Fruit fly (Drosophila melanogaster) whole organism, embryonic: ENCODE data around the gene klar.

ENCODE experiments used
- BtbVII ChIP-seq: fragments of 200-800 bp; sonication (Bioruptor generic); optimal IDR thresholded peaks from 3 replicates; lab custom pipeline; 2017; ENCODE audit warnings: missing biosample characterization, mild to moderate bottlenecking, missing genetic modification characterization
- CG10147 ChIP-seq: fragments of 200-800 bp; sonication (Bioruptor generic); optimal IDR thresholded peaks from 2 replicates; lab custom pipeline; 2019; ENCODE audit warnings: missing biosample characterization, mild to moderate bottlenecking, missing genetic modification characterization, moderate library complexity
- CG12236 ChIP-seq: fragments of 200-800 bp; sonication (Bioruptor generic); optimal IDR thresholded peaks from 2 replicates; lab custom pipeline; 2016; ENCODE audit warnings: missing biosample characterization, missing genetic modification characterization
- CG13624 ChIP-seq: fragments of 200-800 bp; sonication (Bioruptor generic); optimal IDR thresholded peaks from 2 replicates; lab custom pipeline; 2016; ENCODE audit warnings: missing biosample characterization, missing genetic modification characterization
- CG13775 ChIP-seq: fragments of 200-800 bp; sonication (Bioruptor generic); optimal IDR thresholded peaks from 3 replicates; lab custom pipeline; 2017; ENCODE audit warnings: missing biosample characterization, mild to moderate bottlenecking, missing genetic modification characterization
- CG14014 ChIP-seq: fragments of 200-800 bp; sonication (Bioruptor generic); IDR thresholded peaks from 2 replicates; pipeline ENCODE4 v1.3.6; 2022; ENCODE audit warnings: missing biosample characterization, missing genetic modification characterization
- CG14441 ChIP-seq: fragments of 200-800 bp; sonication (Bioruptor generic); IDR thresholded peaks from 2 replicates; pipeline ENCODE4 v1.3.6; 2022; ENCODE audit warnings: missing biosample characterization, missing genetic modification characterization
- CG15011 ChIP-seq: fragments of 200-800 bp; sonication (Bioruptor generic); optimal IDR thresholded peaks from 3 replicates; lab custom pipeline; 2018; ENCODE audit warnings: missing biosample characterization, mild to moderate bottlenecking, missing genetic modification characterization
- CG15269 ChIP-seq: fragments of 200-800 bp; sonication (Bioruptor generic); optimal IDR thresholded peaks from 2 replicates; lab custom pipeline; 2018; ENCODE audit warnings: missing biosample characterization, mild to moderate bottlenecking, missing genetic modification characterization, moderate library complexity
- CG17829 ChIP-seq: fragments of 200-800 bp; optimal IDR thresholded peaks from 2 replicates; lab custom pipeline; 2019; ENCODE audit warnings: missing biosample characterization, mild to moderate bottlenecking, missing genetic modification characterization, moderate library complexity
- CG1792 ChIP-seq: fragments of 200-800 bp; sonication (Bioruptor generic); optimal IDR thresholded peaks from 2 replicates; lab custom pipeline; 2016; ENCODE audit warnings: missing biosample characterization, missing genetic modification characterization
- CG2120 ChIP-seq: fragments of 200-800 bp; sonication (Bioruptor generic); optimal IDR thresholded peaks from 3 replicates; lab custom pipeline; 2016; ENCODE audit warnings: missing biosample characterization, missing genetic modification characterization
- CG32532 ChIP-seq: fragments of 200-800 bp; sonication (Bioruptor generic); IDR thresholded peaks from 2 replicates; pipeline ENCODE4 v1.3.6; 2022; ENCODE audit warnings: missing biosample characterization, missing genetic modification characterization
- CG7271 ChIP-seq: fragments of 200-800 bp; sonication (Bioruptor generic); optimal IDR thresholded peaks from 2 replicates; lab custom pipeline; 2018; ENCODE audit warnings: missing biosample characterization, mild to moderate bottlenecking, missing genetic modification characterization, moderate library complexity
- CG7357 ChIP-seq: fragments of 200-800 bp; sonication (Bioruptor generic); IDR thresholded peaks from 3 replicates; pipeline ENCODE4 v1.3.6; 2022; ENCODE audit warnings: missing biosample characterization, missing genetic modification characterization
- CG9215 ChIP-seq: fragments of 200-800 bp; sonication (Bioruptor generic); IDR thresholded peaks from 2 replicates; pipeline ENCODE4 v1.3.6; 2022; ENCODE audit warnings: missing biosample characterization, missing genetic modification characterization
- Camta ChIP-seq: fragments of 200-800 bp; sonication (Bioruptor generic); optimal IDR thresholded peaks from 2 replicates; lab custom pipeline; 2016; ENCODE audit warnings: missing biosample characterization, missing genetic modification characterization
- GATAe ChIP-seq: fragments of 200-800 bp; sonication (Bioruptor generic); conservative IDR thresholded peaks from 2 replicates; pipeline ENCODE4 v1.3.6; 2022; ENCODE audit warnings: missing biosample characterization, missing genetic modification characterization
- Gug ChIP-seq: fragments of 200-800 bp; sonication (Bioruptor generic); IDR thresholded peaks from 4 replicates; pipeline ENCODE4 v1.3.6; 2022; ENCODE audit warnings: missing biosample characterization, missing genetic modification characterization
- HmgZ ChIP-seq: fragments of 200-800 bp; sonication (Bioruptor generic); optimal IDR thresholded peaks from 2 replicates; lab custom pipeline; 2018; ENCODE audit warnings: missing biosample characterization, mild to moderate bottlenecking, missing genetic modification characterization
- Mes4 ChIP-seq: fragments of 200-800 bp; sonication (Bioruptor generic); optimal IDR thresholded peaks from 2 replicates; lab custom pipeline; 2016; ENCODE audit warnings: missing biosample characterization, missing genetic modification characterization
- Mrtf ChIP-seq: fragments of 200-800 bp; sonication (Bioruptor generic); IDR thresholded peaks from 3 replicates; pipeline ENCODE4 v1.3.6; 2022; ENCODE audit warnings: missing biosample characterization, missing genetic modification characterization
- Opbp ChIP-seq: fragments of 200-800 bp; sonication (Bioruptor generic); IDR thresholded peaks from 3 replicates; pipeline ENCODE4 v1.3.6; 2022; ENCODE audit warnings: missing biosample characterization, missing genetic modification characterization; ENCODE audit not compliant: partially characterized antibody
- Poxn ChIP-seq: fragments of 200-800 bp; sonication (Bioruptor generic); IDR thresholded peaks from 2 replicates; pipeline ENCODE4 v1.3.6; 2022; ENCODE audit warnings: missing biosample characterization, missing genetic modification characterization
- Ptx1 ChIP-seq: fragments of 200-800 bp; sonication (Bioruptor generic); IDR thresholded peaks from 2 replicates; pipeline ENCODE4 v1.3.6; 2022; ENCODE audit warnings: missing biosample characterization, missing genetic modification characterization
- Sin3A ChIP-seq: fragments of >200 bp; optimal IDR thresholded peaks from 2 replicates; lab custom pipeline; 2018
- Ssrp ChIP-seq: fragments of 200-800 bp; sonication (Bioruptor generic); optimal IDR thresholded peaks from 2 replicates; lab custom pipeline; 2018; ENCODE audit warnings: missing biosample characterization, mild to moderate bottlenecking, missing genetic modification characterization, moderate library complexity
- TFAM ChIP-seq: fragments of 200-800 bp; sonication (Bioruptor generic); optimal IDR thresholded peaks from 2 replicates; lab custom pipeline; 2017; ENCODE audit warnings: missing biosample characterization, missing genetic modification characterization, inconsistent platforms
- Tbp ChIP-seq: fragments of >200 bp; optimal IDR thresholded peaks from 2 replicates; lab custom pipeline; 2018; ENCODE audit warnings: missing biosample characterization, missing genetic modification characterization
- YL-1 ChIP-seq: fragments of 200-800 bp; sonication (Bioruptor generic); optimal IDR thresholded peaks from 3 replicates; lab custom pipeline; 2017; ENCODE audit warnings: missing biosample characterization, mild to moderate bottlenecking, missing genetic modification characterization
- ab ChIP-seq: fragments of 200-800 bp; sonication (Bioruptor generic); optimal IDR thresholded peaks from 2 replicates; lab custom pipeline; 2016; ENCODE audit warnings: missing biosample characterization, missing genetic modification characterization
- ac ChIP-seq: fragments of 200-800 bp; sonication (Bioruptor generic); optimal IDR thresholded peaks from 3 replicates; lab custom pipeline; 2017; ENCODE audit warnings: missing biosample characterization, mild to moderate bottlenecking, missing genetic modification characterization
- bcd ChIP-seq: fragments of 200-800 bp; sonication (Bioruptor generic); optimal IDR thresholded peaks from 2 replicates; lab custom pipeline; 2017; ENCODE audit warnings: missing biosample characterization, mild to moderate bottlenecking, missing genetic modification characterization
- cad ChIP-seq: fragments of >200 bp; optimal IDR thresholded peaks from 2 replicates; lab custom pipeline; 2017; ENCODE audit warnings: missing biosample characterization, missing genetic modification characterization
- cato ChIP-seq: fragments of 200-800 bp; sonication (Bioruptor generic); optimal IDR thresholded peaks from 2 replicates; lab custom pipeline; 2016; ENCODE audit warnings: missing biosample characterization, missing genetic modification characterization, borderline replicate concordance
- ci ChIP-seq: fragments of 200-800 bp; sonication (Bioruptor generic); IDR thresholded peaks from 3 replicates; pipeline ENCODE4 v1.3.6; 2022; ENCODE audit warnings: missing biosample characterization, missing genetic modification characterization
- croc ChIP-seq: fragments of 200-800 bp; sonication (Bioruptor generic); conservative IDR thresholded peaks from 3 replicates; pipeline ENCODE4 v1.3.6; 2022; ENCODE audit warnings: missing biosample characterization, missing genetic modification characterization
- dysf ChIP-seq: fragments of 200-800 bp; sonication (Bioruptor generic); IDR thresholded peaks from 3 replicates; pipeline ENCODE4 v1.3.6; 2022; ENCODE audit warnings: missing biosample characterization, missing genetic modification characterization
- fd102C ChIP-seq: fragments of 200-800 bp; sonication (Bioruptor generic); optimal IDR thresholded peaks from 2 replicates; lab custom pipeline; 2018; ENCODE audit warnings: missing biosample characterization, mild to moderate bottlenecking, missing genetic modification characterization, moderate library complexity
- gro ChIP-seq: fragments of 200-800 bp; sonication (Bioruptor generic); optimal IDR thresholded peaks from 2 replicates; lab custom pipeline; 2016; ENCODE audit warnings: missing biosample characterization, missing genetic modification characterization
- kni ChIP-seq: fragments of 200-800 bp; sonication (Bioruptor generic); optimal IDR thresholded peaks from 3 replicates; lab custom pipeline; 2017; ENCODE audit warnings: mild to moderate bottlenecking, missing biosample characterization, missing genetic modification reagents, missing genetic modification characterization
- lola ChIP-seq, 3 experiments: fragments of >200 bp in 2 of 3; fragments of 200-800 bp in 1 of 3; sonication (Bioruptor generic) in 1 of 3; optimal IDR thresholded peaks; 2 replicates each; lab custom pipeline; 2017 to 2019; ENCODE audit warnings: missing biosample characterization in 3 of 3, missing genetic modification characterization in 3 of 3, mild to moderate bottlenecking in 1 of 3, moderate library complexity in 1 of 3
- pan ChIP-seq, 4 experiments: fragments of >200 bp in 3 of 4; fragments of 200-800 bp in 1 of 4; sonication (Bioruptor generic) in 1 of 4; optimal IDR thresholded peaks in 3 of 4; IDR thresholded peaks in 1 of 4; 2 replicates each; pipeline versions ENCODE4 v1.3.6 to Lab custom; 2017 to 2022; ENCODE audit warnings: missing biosample characterization in 2 of 4, missing genetic modification characterization in 2 of 4, mixed read lengths in 1 of 4
- prd ChIP-seq, 3 experiments: fragments of >200 bp in 2 of 3; fragments of 200-800 bp in 1 of 3; sonication (Bioruptor generic) in 1 of 3; optimal IDR thresholded peaks in 2 of 3; IDR thresholded peaks in 1 of 3; 2 replicates in 2 of 3; 3 replicates in 1 of 3; pipeline versions ENCODE4 v1.3.6 to Lab custom; 2017 to 2022; ENCODE audit warnings: missing biosample characterization in 1 of 3, missing genetic modification characterization in 1 of 3
- row ChIP-seq: fragments of 200-800 bp; sonication (Bioruptor generic); IDR thresholded peaks from 3 replicates; pipeline ENCODE4 v1.3.6; 2022; ENCODE audit warnings: missing biosample characterization, missing genetic modification characterization
- salm ChIP-seq: fragments of 200-800 bp; sonication (Bioruptor generic); optimal IDR thresholded peaks from 2 replicates; lab custom pipeline; 2018; ENCODE audit warnings: missing biosample characterization, mild to moderate bottlenecking, missing genetic modification characterization
- sens-2 ChIP-seq: fragments of 200-800 bp; sonication (Bioruptor generic); IDR thresholded peaks from 2 replicates; pipeline ENCODE4 v1.3.6; 2022; ENCODE audit warnings: missing biosample characterization, missing genetic modification characterization
- slou ChIP-seq: fragments of 200-800 bp; sonication (Bioruptor generic); optimal IDR thresholded peaks from 3 replicates; lab custom pipeline; 2016; ENCODE audit warnings: missing biosample characterization, missing genetic modification characterization
- sna ChIP-seq: fragments of 200-800 bp; sonication (Bioruptor generic); IDR thresholded peaks from 2 replicates; pipeline ENCODE4 v1.3.6; 2022; ENCODE audit warnings: missing biosample characterization, missing genetic modification characterization; ENCODE audit not compliant: partially characterized antibody
- ttk ChIP-seq: fragments of 200-800 bp; sonication (Bioruptor generic); IDR thresholded peaks from 2 replicates; pipeline ENCODE4 v2.1.2; 2022; ENCODE audit warnings: missing biosample characterization, missing genetic modification characterization

Gene klar

DNA sequence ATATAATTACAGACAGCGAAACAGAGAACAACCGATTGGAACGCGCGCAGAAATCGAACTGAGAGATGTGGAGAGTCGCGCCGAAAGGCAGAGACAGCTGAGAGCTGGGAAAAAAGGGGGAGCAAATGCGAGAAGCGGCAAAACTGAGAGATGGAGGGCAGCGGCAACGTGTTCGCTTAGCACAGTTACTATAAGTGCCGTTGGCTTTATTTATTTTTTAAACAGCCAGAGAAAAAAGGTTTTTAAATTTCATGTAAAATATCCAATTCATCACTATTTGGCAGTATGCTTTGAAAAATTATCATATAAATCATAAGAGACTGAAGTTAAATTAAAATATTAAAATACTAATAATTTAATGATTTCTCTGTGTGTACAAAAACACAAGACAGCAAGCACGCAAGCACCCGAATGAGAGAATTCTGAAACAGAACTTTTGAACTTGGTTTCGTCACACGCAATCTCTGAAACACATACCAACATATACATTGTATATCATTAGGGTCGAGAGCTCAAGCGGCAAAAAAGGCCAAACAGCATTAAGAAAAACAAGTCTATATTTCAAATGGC, 99.3 kb downstream of the klar start (continued):
- peak; percentile 89 for TF ChIP-seq CG9215 (GFP tag; lab: Robert Waterston, UW)
- TF ChIP-seq CG13775: peak; percentile 78
- no peak for TF ChIP-seq fd102C (GFP tag; lab: Kevin White, UChicago)
- TF ChIP-seq BtbVII: peak; percentile 81
- peak; percentile 82; the same call in 3 of the 4 replicates for TF ChIP-seq Gug (GFP tag; lab: Robert Waterston, UW)
- peak in 1 of 3 experiments; percentile 53 for TF ChIP-seq lola (GFP tag; optimal IDR thresholded peaks at IDR 0.05; lab: Kevin White, UChicago)
- TF ChIP-seq slou: peak; percentile 53
- peak; percentile 88 for TF ChIP-seq CG15269 (tag; lab: Kevin White, UChicago)
- no peak for TF ChIP-seq kni (GFP tag; lab: Kevin White, UChicago)
- no peak for TF ChIP-seq pan (optimal IDR thresholded peaks at IDR 0.05; lab: Kevin White, UChicago)
- peak in 1 of 2 experiments; percentile 87 for TF ChIP-seq pan (GFP tag; optimal IDR thresholded peaks at IDR 0.05 in 1 of 2, IDR thresholded peaks at IDR 0.05 in 1 of 2)
- peak; percentile 20 for TF ChIP-seq YL-1 (GFP tag; lab: Kevin White, UChicago)
- peak; percentile 94 for TF ChIP-seq row (GFP tag; lab: Robert Waterston, UW)
- no peak for TF ChIP-seq TFAM (GFP tag; lab: Kevin White, UChicago)
- TF ChIP-seq CG12236 (GFP tag; lab: Kevin White, UChicago): no peak
- peak; percentile 74 for TF ChIP-seq bcd (GFP tag; lab: Kevin White, UChicago)
- TF ChIP-seq sna: no peak
- no peak for TF ChIP-seq ac (GFP tag; lab: Kevin White, UChicago)
- peak; percentile 24 for TF ChIP-seq cato (GFP tag; lab: Kevin White, UChicago)
- TF ChIP-seq Mrtf (GFP tag; lab: Robert Waterston, UW): peak; percentile 76
- TF ChIP-seq salm (tag; lab: Kevin White, UChicago): peak; percentile 21
- TF ChIP-seq Camta: no peak
- no peak for TF ChIP-seq CG7271 (tag; lab: Kevin White, UChicago)
- peak; percentile 53 for TF ChIP-seq Ssrp (tag; lab: Kevin White, UChicago)
- TF ChIP-seq sens-2: peak; percentile 44; the same call in 1 of the 2 replicates
- TF ChIP-seq CG15011 (GFP tag; lab: Kevin White, UChicago): peak; percentile 43
- TF ChIP-seq CG13624: peak; percentile 44
- peak; percentile 92 for TF ChIP-seq dysf (GFP tag; lab: Robert Waterston, UW)
- TF ChIP-seq CG14441 (GFP tag; lab: Robert Waterston, UW): peak; percentile 84
- peak; percentile 68 for TF ChIP-seq GATAe (GFP tag; lab: Robert Waterston, UW)
- TF ChIP-seq gro: no peak
- TF ChIP-seq CG1792 (GFP tag; lab: Kevin White, UChicago): peak; percentile 10
- TF ChIP-seq CG32532: peak; percentile 96
- no peak for TF ChIP-seq Opbp (GFP tag; lab: Robert Waterston, UW)
- peak; percentile 70 for TF ChIP-seq HmgZ (tag; lab: Kevin White, UChicago)
- peak; percentile 63 for TF ChIP-seq CG17829 (tag; lab: Kevin White, UChicago)
- TF ChIP-seq Tbp (GFP tag; lab: Kevin White, UChicago): no peak
- TF ChIP-seq croc (GFP tag; lab: Robert Waterston, UW): no peak
- TF ChIP-seq Ptx1 (GFP tag; lab: Robert Waterston, UW): peak; percentile 90
- no peak for TF ChIP-seq ab
- peak; percentile 73 for TF ChIP-seq ttk
- peak; percentile 73 for TF ChIP-seq ci (GFP tag; lab: Robert Waterston, UW)
- TF ChIP-seq Sin3A (lab: Kevin White, UChicago): no peak
- peak; percentile 91 for TF ChIP-seq CG10147 (GFP tag; lab: Kevin White, UChicago)
- TF ChIP-seq Mes4 (GFP tag; lab: Kevin White, UChicago): no peak
- peak; percentile 84 for TF ChIP-seq CG14014
- TF ChIP-seq CG2120 (GFP tag; lab: Kevin White, UChicago): peak; percentile 82
- no peak for TF ChIP-seq cad
- TF ChIP-seq CG7357 (GFP tag; lab: Robert Waterston, UW): peak; percentile 80
- no peak for TF ChIP-seq prd (optimal IDR thresholded peaks at IDR 0.05; lab: Kevin White, UChicago)
- TF ChIP-seq prd (GFP tag; IDR thresholded peaks at IDR 0.05; lab: Robert Waterston, UW): peak; percentile 88
- peak; percentile 70 for TF ChIP-seq Poxn (GFP tag; lab: Robert Waterston, UW)
